Fruit fly (Drosophila melanogaster) whole organism, adult: ENCODE measurements around the gene Spc25.
A peak's percentile ranks its signal among the peaks of the same experiment; 100 is the strongest.

Source experiments
- CG11617 ChIP-seq: fragments of 200-800 bp; sonication (Bioruptor generic); optimal IDR thresholded peaks from 2 replicates; lab custom pipeline; 2017; ENCODE audit warnings: mild to moderate bottlenecking, missing biosample characterization, missing genetic modification reagents, missing genetic modification characterization
- CG14711 ChIP-seq: fragments of 200-800 bp; sonication (Bioruptor generic); optimal IDR thresholded peaks from 2 replicates; lab custom pipeline; 2018; ENCODE audit warnings: missing biosample characterization, mild to moderate bottlenecking, missing genetic modification characterization, moderate library complexity
- CG1620 ChIP-seq: fragments of 200-800 bp; sonication (Bioruptor generic); optimal IDR thresholded peaks from 2 replicates; lab custom pipeline; 2016; ENCODE audit warnings: missing biosample characterization, missing genetic modification characterization
- CG33017 ChIP-seq: fragments of 200-800 bp; sonication (Bioruptor generic); optimal IDR thresholded peaks from 2 replicates; lab custom pipeline; 2018; ENCODE audit warnings: missing biosample characterization, mild to moderate bottlenecking, missing genetic modification characterization, moderate library complexity
- CG7045 ChIP-seq: fragments of 200-800 bp; sonication (Bioruptor generic); optimal IDR thresholded peaks from 2 replicates; lab custom pipeline; 2017; ENCODE audit warnings: missing biosample characterization, mild to moderate bottlenecking, missing genetic modification characterization
- Clk ChIP-seq: fragments of 200-800 bp; sonication (Bioruptor generic); optimal IDR thresholded peaks from 2 replicates; lab custom pipeline; 2017; ENCODE audit warnings: missing biosample characterization, missing genetic modification characterization
- Crg-1 ChIP-seq: fragments of 200-800 bp; sonication (Bioruptor generic); optimal IDR thresholded peaks from 2 replicates; lab custom pipeline; 2016; ENCODE audit warnings: missing biosample characterization, missing genetic modification characterization
- Hr96 ChIP-seq: fragments of 200-800 bp; sonication (Bioruptor generic); optimal IDR thresholded peaks from 2 replicates; lab custom pipeline; 2016; ENCODE audit warnings: missing biosample characterization, missing genetic modification characterization
- Mnt ChIP-seq: fragments of 200-800 bp; sonication (Bioruptor generic); optimal IDR thresholded peaks from 2 replicates; lab custom pipeline; 2016; ENCODE audit warnings: missing biosample characterization, mild to moderate bottlenecking, missing genetic modification characterization
- kay ChIP-seq: fragments of 200-800 bp; sonication (Bioruptor generic); peaks from one replicate; lab custom pipeline; 2016; ENCODE audit warnings: missing biosample characterization, missing genetic modification characterization, borderline replicate concordance
- pad ChIP-seq: fragments of 200-800 bp; sonication (Bioruptor generic); optimal IDR thresholded peaks from 3 replicates; lab custom pipeline; 2017; ENCODE audit warnings: missing biosample characterization, missing genetic modification characterization, mild to moderate bottlenecking, moderate library complexity, missing genetic modification reagents
- tj ChIP-seq: fragments of 200-800 bp; sonication (Bioruptor generic); optimal IDR thresholded peaks from 3 replicates; lab custom pipeline; 2017; ENCODE audit warnings: missing biosample characterization, mild to moderate bottlenecking, missing genetic modification characterization, moderate library complexity

dm6 chr3R:12974447-12974846 is 12.9 kb downstream of the Spc25 start:
- no peak for TF ChIP-seq Crg-1 (GFP tag; lab: Kevin White, UChicago)
- TF ChIP-seq pad (GFP tag; lab: Kevin White, UChicago) = no peak
- TF ChIP-seq CG33017 (tag; lab: Kevin White, UChicago) = peak; percentile 5
- no peak for TF ChIP-seq tj (GFP tag; lab: Kevin White, UChicago)
- no peak for TF ChIP-seq Hr96 (GFP tag; lab: Kevin White, UChicago)
- no peak for TF ChIP-seq kay
- TF ChIP-seq Clk (GFP tag; lab: Kevin White, UChicago) = no peak
- TF ChIP-seq CG11617 (GFP tag; lab: Kevin White, UChicago) = no peak
- TF ChIP-seq CG1620 = no peak
- TF ChIP-seq CG14711 = no peak
- no peak for TF ChIP-seq Mnt (GFP tag; lab: Kevin White, UChicago)
- no peak for TF ChIP-seq CG7045 (GFP tag; lab: Kevin White, UChicago)
